Worm (Caenorhabditis elegans) whole organism, young adult: Measurements from ENCODE around the gene fbxb-9.
A peak's percentile ranks its signal among the peaks of the same experiment; 100 is the strongest.

Experiments used
- ZK185.1 ChIP-seq: sonication (generic microtip); optimal IDR thresholded peaks from 2 replicates; lab custom pipeline; 2016; ENCODE audit warnings: mild to moderate bottlenecking, missing genetic modification characterization, missing compliant biosample characterization; ENCODE audit not compliant: poor library complexity, severe bottlenecking
- ama-1 ChIP-seq, 3 experiments: fragments of 150-350 bp in 1 of 3; sonication (generic microtip) in 2 of 3; optimal IDR thresholded peaks; 2 replicates each; lab custom pipeline; 2014 to 2018; ENCODE audit warnings: missing biosample characterization in 2 of 3, missing genetic modification characterization in 2 of 3, missing genetic modification reagents in 2 of 3
- egrh-3 ChIP-seq: fragments of 200-800 bp; sonication (Bioruptor generic); IDR thresholded peaks from 2 replicates; pipeline ENCODE4 v1.3.6; 2022; ENCODE audit warnings: missing genetic modification reagents, missing genetic modification characterization, missing compliant biosample characterization
- ets-4 ChIP-seq: fragments of 200-800 bp; sonication (Bioruptor generic); optimal IDR thresholded peaks from 2 replicates; lab custom pipeline; 2018; ENCODE audit warnings: mild to moderate bottlenecking, missing genetic modification characterization, missing compliant biosample characterization
- hsf-1 ChIP-seq: fragments of 200-800 bp; sonication (Bioruptor generic); IDR thresholded peaks from 2 replicates; pipeline ENCODE4 v1.3.6; 2022; ENCODE audit warnings: missing genetic modification reagents, missing genetic modification characterization, missing compliant biosample characterization
- mcd-1 ChIP-seq: fragments of 200-800 bp; sonication (Bioruptor generic); IDR thresholded peaks from 2 replicates; pipeline ENCODE4 v1.3.6; 2022; ENCODE audit warnings: missing genetic modification reagents, missing genetic modification characterization, missing compliant biosample characterization
- nhr-120 ChIP-seq: fragments of 200-800 bp; sonication (Bioruptor generic); IDR thresholded peaks from 2 replicates; pipeline ENCODE4 v1.3.6; 2022; ENCODE audit warnings: missing genetic modification characterization, missing compliant biosample characterization
- repo-1 ChIP-seq: sonication (generic microtip); optimal IDR thresholded peaks from 2 replicates; lab custom pipeline; 2017; ENCODE audit warnings: mild to moderate bottlenecking, missing genetic modification characterization, missing compliant biosample characterization
- sea-2 ChIP-seq: fragments of 200-800 bp; sonication (Bioruptor generic); IDR thresholded peaks from 2 replicates; pipeline ENCODE4 v1.3.6; 2022; ENCODE audit warnings: missing genetic modification characterization, missing compliant biosample characterization
- snpc-4 ChIP-seq, 5 experiments: fragments of 150-350 bp in 1 of 5; sonication (generic microtip) in 4 of 5; optimal IDR thresholded peaks; 2 replicates each; lab custom pipeline; 2014 to 2018; ENCODE audit warnings: missing genetic modification characterization in 5 of 5, missing biosample characterization in 3 of 5, antibody characterized with exemption in 2 of 5, mild to moderate bottlenecking in 2 of 5, missing compliant biosample characterization in 2 of 5, missing genotype in 2 of 5, moderate library complexity in 2 of 5, missing genetic modification reagents in 1 of 5
- tbp1 ChIP-seq: fragments of 200-800 bp; sonication (Bioruptor generic); optimal IDR thresholded peaks from 2 replicates; lab custom pipeline; 2018; ENCODE audit warnings: mild to moderate bottlenecking, missing genetic modification characterization, missing compliant biosample characterization
- unc-62 ChIP-seq: fragments of 150-350 bp; optimal IDR thresholded peaks from 2 replicates; lab custom pipeline; 2014; ENCODE audit warnings: missing biosample characterization, missing genetic modification reagents, missing genetic modification characterization

ce11 chrIV:11150844-11151243, 11.5 kb downstream of the fbxb-9 start, which contains the start of gene C08F8.2:
- no peak for TF ChIP-seq snpc-4 (GFP tag; optimal IDR thresholded peaks at IDR 0.05; lab: Kevin White, UChicago)
- no peak for TF ChIP-seq snpc-4 (tag; optimal IDR thresholded peaks at IDR 0.05; lab: Kevin White, UChicago)
- TF ChIP-seq ets-4 (GFP tag; lab: Kevin White, UChicago): no peak
- no peak for TF ChIP-seq ama-1 (optimal IDR thresholded peaks at IDR 0.05; lab: Kevin White, UChicago)
- no peak for TF ChIP-seq ama-1 (GFP tag; optimal IDR thresholded peaks at IDR 0.05; lab: Kevin White, UChicago)
- TF ChIP-seq mcd-1 (GFP tag; lab: Robert Waterston, UW): no peak
- no peak for TF ChIP-seq repo-1 (tag; lab: Kevin White, UChicago)
- no peak for TF ChIP-seq sea-2 (GFP tag; lab: Robert Waterston, UW)
- TF ChIP-seq ZK185.1 (tag; lab: Kevin White, UChicago): no peak
- 0 out of 2 replicates have a peak, but pooled peaks have one; percentile 26 for TF ChIP-seq hsf-1 (GFP tag; lab: Robert Waterston, UW)
- TF ChIP-seq nhr-120 (GFP tag; lab: Robert Waterston, UW): no peak
- no peak for TF ChIP-seq tbp1 (GFP tag; lab: Kevin White, UChicago)
- no peak for TF ChIP-seq egrh-3 (GFP tag; lab: Robert Waterston, UW)
- TF ChIP-seq unc-62: no peak
